Worm (Caenorhabditis elegans): Measurements from ENCODE around the gene ZK1236.9.

DNA sequence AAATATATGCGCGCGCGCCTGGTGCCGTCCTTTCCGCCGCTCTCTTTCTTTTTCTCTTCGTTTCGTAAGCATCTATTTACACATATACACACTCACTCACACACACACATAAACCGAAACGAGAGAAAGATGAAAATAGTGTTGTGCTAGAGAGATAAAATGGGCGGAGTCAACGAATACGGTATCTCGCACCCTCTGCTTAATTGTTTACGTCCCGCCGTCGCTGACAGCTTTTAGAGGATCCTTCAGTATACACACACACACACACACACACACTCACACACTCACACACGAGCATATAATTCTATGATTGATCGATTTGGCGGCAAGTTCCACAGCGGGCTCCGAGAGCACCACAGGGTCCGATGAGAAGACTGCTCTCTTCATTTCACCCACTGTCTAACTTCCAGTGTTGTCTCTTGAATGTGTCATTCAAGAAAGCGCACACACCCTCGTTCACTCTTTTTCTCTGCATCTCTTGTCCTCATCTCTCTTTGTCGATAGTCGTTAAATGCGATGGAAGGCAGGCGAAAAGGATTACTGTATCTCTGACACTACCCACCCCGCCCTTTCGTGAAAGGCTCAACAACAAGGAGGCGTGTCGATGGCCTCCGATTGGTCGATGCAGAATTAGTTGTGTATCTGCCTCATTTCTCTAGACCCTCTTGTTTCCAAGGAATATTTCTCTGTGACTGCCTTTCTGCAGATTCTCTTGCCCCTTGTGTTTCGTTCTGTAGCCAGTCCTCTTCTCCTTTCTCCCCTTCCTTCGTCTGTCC lies 17.6 kb downstream of the ZK1236.9 start:
- TF ChIP-seq pqm-1 (tag; optimal IDR thresholded peaks at IDR 0.05): peak; percentile 79
- peak; percentile 89 for TF ChIP-seq ceh-82 (tag; optimal IDR thresholded peaks at IDR 0.05)
- TF ChIP-seq nhr-11 (tag; optimal IDR thresholded peaks at IDR 0.05): peak; percentile 67
- TF ChIP-seq nhr-28 (tag; optimal IDR thresholded peaks at IDR 0.05): no peak
- TF ChIP-seq elt-3 (tag; optimal IDR thresholded peaks at IDR 0.05): no peak
- no peak for TF ChIP-seq ama-1 (optimal IDR thresholded peaks at IDR 0.05)
- peak; percentile 95 for TF ChIP-seq lsy-12 (tag; optimal IDR thresholded peaks at IDR 0.05)
- peak; percentile 94 for TF ChIP-seq unc-62 (GFP tag; optimal IDR thresholded peaks at IDR 0.05)
- TF ChIP-seq jun-1 (tag; optimal IDR thresholded peaks at IDR 0.05): peak; percentile 67
